Worm (Caenorhabditis elegans) whole organism, late embryonic: ENCODE results near the gene gba-2.

ENCODE experiments used
- C08G9.2 ChIP-seq: sonication (generic microtip); optimal IDR thresholded peaks from 2 replicates; lab custom pipeline; 2016; ENCODE audit warnings: mild to moderate bottlenecking, missing genetic modification characterization, moderate library complexity, missing compliant biosample characterization
- C38D4.7 ChIP-seq: fragments of 200-800 bp; sonication (Bioruptor generic); optimal IDR thresholded peaks from 2 replicates; lab custom pipeline; 2018; ENCODE audit warnings: mild to moderate bottlenecking, missing genetic modification characterization, moderate library complexity, missing compliant biosample characterization
- F13H6.1 ChIP-seq: sonication (generic microtip); optimal IDR thresholded peaks from 2 replicates; lab custom pipeline; 2016; ENCODE audit warnings: missing genetic modification characterization, missing compliant biosample characterization
- K02D7.2 ChIP-seq: sonication (generic microtip); optimal IDR thresholded peaks from 2 replicates; lab custom pipeline; 2017; ENCODE audit warnings: mild to moderate bottlenecking, missing genetic modification characterization, missing compliant biosample characterization
- K09A11.1 ChIP-seq: sonication (generic microtip); optimal IDR thresholded peaks from 2 replicates; lab custom pipeline; 2017; ENCODE audit warnings: antibody characterized with exemption, mild to moderate bottlenecking, missing genetic modification characterization, missing compliant biosample characterization; ENCODE audit not compliant: insufficient read depth
- ahr-1 ChIP-seq: sonication (generic microtip); optimal IDR thresholded peaks from 2 replicates; lab custom pipeline; 2016; ENCODE audit warnings: missing genetic modification characterization, missing compliant biosample characterization
- ama-1 ChIP-seq: fragments of 150-350 bp; optimal IDR thresholded peaks from 2 replicates; lab custom pipeline; 2014
- ceh-18 ChIP-seq: sonication (generic microtip); optimal IDR thresholded peaks from 2 replicates; lab custom pipeline; 2016; ENCODE audit warnings: missing genetic modification characterization, missing compliant biosample characterization
- ceh-19 ChIP-seq: fragments of 200-800 bp; sonication (Bioruptor generic); optimal IDR thresholded peaks from 2 replicates; lab custom pipeline; 2018; ENCODE audit warnings: mild to moderate bottlenecking, missing genetic modification characterization, missing compliant biosample characterization
- ceh-22 ChIP-seq: sonication (generic microtip); optimal IDR thresholded peaks from 2 replicates; lab custom pipeline; 2017; ENCODE audit warnings: missing biosample characterization, missing genetic modification characterization
- ceh-31 ChIP-seq: sonication (generic microtip); optimal IDR thresholded peaks from 2 replicates; lab custom pipeline; 2016; ENCODE audit warnings: missing genetic modification characterization, missing compliant biosample characterization
- ceh-34 ChIP-seq: sonication (generic microtip); optimal IDR thresholded peaks from 2 replicates; lab custom pipeline; 2016; ENCODE audit warnings: mild to moderate bottlenecking, missing genetic modification characterization, missing compliant biosample characterization
- ceh-45 ChIP-seq: fragments of 200-800 bp; sonication (Bioruptor generic); IDR thresholded peaks from 2 replicates; pipeline ENCODE4 v1.3.6; 2022; ENCODE audit warnings: missing genetic modification reagents, missing genetic modification characterization, missing compliant biosample characterization
- ceh-48 ChIP-seq: sonication (generic microtip); optimal IDR thresholded peaks from 2 replicates; lab custom pipeline; 2016; ENCODE audit warnings: missing genetic modification characterization, inconsistent platforms, missing compliant biosample characterization
- ceh-9 ChIP-seq: sonication (generic microtip); optimal IDR thresholded peaks from 2 replicates; lab custom pipeline; 2016; ENCODE audit warnings: mild to moderate bottlenecking, missing genetic modification characterization, inconsistent platforms, missing compliant biosample characterization
- che-1 ChIP-seq: sonication (generic microtip); optimal IDR thresholded peaks from 2 replicates; lab custom pipeline; 2016; ENCODE audit warnings: mild to moderate bottlenecking, missing genetic modification characterization, missing compliant biosample characterization
- dve-1 ChIP-seq: sonication (generic microtip); optimal IDR thresholded peaks from 2 replicates; lab custom pipeline; 2017; ENCODE audit warnings: antibody characterized with exemption, mild to moderate bottlenecking, missing genetic modification characterization, missing compliant biosample characterization
- elt-2 ChIP-seq: sonication (generic microtip); optimal IDR thresholded peaks from 2 replicates; lab custom pipeline; 2016; ENCODE audit warnings: missing genetic modification reagents, missing genetic modification characterization, missing compliant biosample characterization
- elt-4 ChIP-seq: sonication (generic microtip); optimal IDR thresholded peaks from 2 replicates; lab custom pipeline; 2016; ENCODE audit warnings: missing genetic modification characterization, missing compliant biosample characterization
- ets-4 ChIP-seq: sonication (generic microtip); optimal IDR thresholded peaks from 2 replicates; lab custom pipeline; 2016; ENCODE audit warnings: missing genetic modification characterization, missing compliant biosample characterization
- eyg-1 ChIP-seq: sonication (generic microtip); optimal IDR thresholded peaks from 2 replicates; lab custom pipeline; 2016; ENCODE audit warnings: missing genotype, missing genetic modification characterization, missing compliant biosample characterization
- fax-1 ChIP-seq: sonication (generic microtip); optimal IDR thresholded peaks from 2 replicates; lab custom pipeline; 2016; ENCODE audit warnings: missing genotype, missing genetic modification characterization, missing compliant biosample characterization
- hlh-13 ChIP-seq: fragments of 200-800 bp; sonication (Bioruptor generic); optimal IDR thresholded peaks from 2 replicates; lab custom pipeline; 2018; ENCODE audit warnings: mild to moderate bottlenecking, missing genetic modification characterization, missing compliant biosample characterization
- hlh-6 ChIP-seq: sonication (generic microtip); optimal IDR thresholded peaks from 2 replicates; lab custom pipeline; 2016; ENCODE audit warnings: missing genotype, missing genetic modification characterization, missing compliant biosample characterization
- hlh-8 ChIP-seq: sonication (generic microtip); optimal IDR thresholded peaks from 2 replicates; lab custom pipeline; 2016; ENCODE audit warnings: missing genotype, missing genetic modification characterization, missing compliant biosample characterization
- lim-6 ChIP-seq: sonication (generic microtip); optimal IDR thresholded peaks from 2 replicates; lab custom pipeline; 2016; ENCODE audit warnings: missing genetic modification characterization, missing compliant biosample characterization
- lin-11 ChIP-seq: fragments of 200-800 bp; sonication (Bioruptor generic); optimal IDR thresholded peaks from 2 replicates; lab custom pipeline; 2018; ENCODE audit warnings: mild to moderate bottlenecking, missing genetic modification characterization, missing compliant biosample characterization
- madf-2 ChIP-seq: sonication (generic microtip); optimal IDR thresholded peaks from 2 replicates; lab custom pipeline; 2017; ENCODE audit warnings: missing genetic modification characterization, missing compliant biosample characterization
- nfya-1 ChIP-seq: sonication (generic microtip); optimal IDR thresholded peaks from 2 replicates; lab custom pipeline; 2017; ENCODE audit warnings: missing genetic modification characterization, mild to moderate bottlenecking, missing compliant biosample characterization, antibody characterized with exemption, moderate library complexity
- nhr-232 ChIP-seq: sonication (generic microtip); optimal IDR thresholded peaks from 2 replicates; lab custom pipeline; 2016; ENCODE audit warnings: missing genetic modification characterization, missing compliant biosample characterization
- pag-3 ChIP-seq: sonication (generic microtip); optimal IDR thresholded peaks from 2 replicates; lab custom pipeline; 2016; ENCODE audit warnings: missing compliant biosample characterization, missing genetic modification characterization, borderline replicate concordance
- pax-1 ChIP-seq: fragments of 150-350 bp; optimal IDR thresholded peaks from 2 replicates; lab custom pipeline; 2014; ENCODE audit warnings: missing biosample characterization, missing genetic modification characterization
- pha-4 ChIP-seq: fragments of 150-350 bp; optimal IDR thresholded peaks from 2 replicates; lab custom pipeline; 2018; ENCODE audit warnings: missing biosample characterization, missing genetic modification reagents, missing genetic modification characterization
- pros-1 ChIP-seq: fragments of 150-350 bp; optimal IDR thresholded peaks from 2 replicates; lab custom pipeline; 2014; ENCODE audit warnings: missing biosample characterization, missing genetic modification reagents, missing genetic modification characterization
- ref-2 ChIP-seq: sonication (generic microtip); optimal IDR thresholded peaks from 2 replicates; lab custom pipeline; 2016; ENCODE audit warnings: missing genetic modification characterization, missing compliant biosample characterization
- sox-2 ChIP-seq: fragments of 200-800 bp; sonication (Bioruptor generic); IDR thresholded peaks from 2 replicates; pipeline ENCODE4 v1.3.6; 2022; ENCODE audit warnings: missing genetic modification reagents, missing genetic modification characterization, missing compliant biosample characterization
- tbx-2 ChIP-seq: sonication (generic microtip); optimal IDR thresholded peaks from 2 replicates; lab custom pipeline; 2016; ENCODE audit warnings: missing genetic modification characterization, missing compliant biosample characterization
- unc-42 ChIP-seq: sonication (generic microtip); optimal IDR thresholded peaks from 2 replicates; lab custom pipeline; 2016; ENCODE audit warnings: missing genotype, missing genetic modification characterization, missing compliant biosample characterization
- ztf-16 ChIP-seq: sonication (generic microtip); optimal IDR thresholded peaks from 2 replicates; lab custom pipeline; 2017; ENCODE audit warnings: missing genetic modification characterization, missing compliant biosample characterization

Gene gba-2

ce11 chrII:2195541-2195940, 9.3 kb upstream of the gba-2 start:
- peak; percentile 40 for TF ChIP-seq nfya-1 (tag; lab: Kevin White, UChicago)
- no peak for TF ChIP-seq madf-2 (tag; lab: Kevin White, UChicago)
- TF ChIP-seq ets-4 = no peak
- peak; percentile 14 for TF ChIP-seq dve-1 (tag; lab: Kevin White, UChicago)
- no peak for TF ChIP-seq ceh-19
- TF ChIP-seq ahr-1 (tag; lab: Kevin White, UChicago) = no peak
- TF ChIP-seq ceh-22 = no peak
- no peak for TF ChIP-seq pag-3 (tag; lab: Kevin White, UChicago)
- TF ChIP-seq elt-2 (tag; lab: Kevin White, UChicago) = peak; percentile 9
- TF ChIP-seq unc-42 (tag; lab: Kevin White, UChicago) = peak; percentile 53
- no peak for TF ChIP-seq elt-4 (tag; lab: Kevin White, UChicago)
- TF ChIP-seq sox-2 = no peak; the same call in 1 of the 2 replicates
- TF ChIP-seq ceh-34 (tag; lab: Kevin White, UChicago) = peak; percentile 27
- TF ChIP-seq tbx-2 (tag; lab: Kevin White, UChicago) = peak; percentile 52
- no peak for TF ChIP-seq pax-1 (tag; lab: Kevin White, UChicago)
- TF ChIP-seq ceh-31 = peak; percentile 47
- no peak for TF ChIP-seq C38D4.7

ce11 chrII:2192267-2192666, 6.0 kb upstream of the gba-2 start:
- TF ChIP-seq ceh-48 (tag; lab: Kevin White, UChicago) (peak; percentile 44), nfya-1 (tag; lab: Kevin White, UChicago) (no peak)

ce11 chrII:2191383-2191782, 5.1 kb upstream of the gba-2 start:
- no peak for TF ChIP-seq hlh-13
- no peak for TF ChIP-seq C08G9.2 (tag; lab: Kevin White, UChicago)
- no peak for TF ChIP-seq elt-2 (tag; lab: Kevin White, UChicago)
- no peak for TF ChIP-seq fax-1 (tag; lab: Kevin White, UChicago)
- no peak for TF ChIP-seq ref-2 (tag; lab: Kevin White, UChicago)
- no peak for TF ChIP-seq K09A11.1 (tag; lab: Kevin White, UChicago)
- no peak for TF ChIP-seq tbx-2 (tag; lab: Kevin White, UChicago)
- TF ChIP-seq ceh-18 (tag; lab: Kevin White, UChicago) = no peak

ce11 chrII:2190522-2190921, 4.3 kb upstream of the gba-2 start:
- no peak for TF ChIP-seq ztf-16 (tag; lab: Kevin White, UChicago)
- TF ChIP-seq K09A11.1 (tag; lab: Kevin White, UChicago) = no peak
- TF ChIP-seq F13H6.1 (tag; lab: Kevin White, UChicago) = no peak
- TF ChIP-seq madf-2 (tag; lab: Kevin White, UChicago) = no peak
- TF ChIP-seq nhr-232 = no peak
- no peak for TF ChIP-seq ceh-18 (tag; lab: Kevin White, UChicago)
- TF ChIP-seq che-1 (tag; lab: Kevin White, UChicago) = no peak
- no peak for TF ChIP-seq ceh-45 (GFP tag; lab: Robert Waterston, UW)
- TF ChIP-seq eyg-1 = no peak
- TF ChIP-seq elt-2 (tag; lab: Kevin White, UChicago) = no peak
- no peak for TF ChIP-seq pax-1 (tag; lab: Kevin White, UChicago)
- no peak for TF ChIP-seq hlh-8
- TF ChIP-seq, all 69 proteins: peak for 0

ce11 chrII:2189357-2189756, 3.1 kb upstream of the gba-2 start, which contains the start of gene mtq-2:
Gene mtq-2, minus strand, starts transcription at chrII:2189457.
- TF ChIP-seq K02D7.2 (tag; lab: Kevin White, UChicago) (no peak), pha-4 (no peak), ceh-48 (tag; lab: Kevin White, UChicago) (no peak), lim-6 (tag; lab: Kevin White, UChicago) (no peak), ceh-9 (tag; lab: Kevin White, UChicago) (no peak), hlh-13 (no peak), unc-42 (tag; lab: Kevin White, UChicago) (no peak), lin-11 (tag; lab: Kevin White, UChicago) (no peak), hlh-6 (no peak), ama-1 (no peak), elt-2 (tag; lab: Kevin White, UChicago) (no peak), pros-1 (tag; lab: Kevin White, UChicago) (no peak), pag-3 (tag; lab: Kevin White, UChicago) (no peak)
